Fruit fly (Drosophila melanogaster): ENCODE results near the gene CG1635.

CG1635 gene

DNA sequence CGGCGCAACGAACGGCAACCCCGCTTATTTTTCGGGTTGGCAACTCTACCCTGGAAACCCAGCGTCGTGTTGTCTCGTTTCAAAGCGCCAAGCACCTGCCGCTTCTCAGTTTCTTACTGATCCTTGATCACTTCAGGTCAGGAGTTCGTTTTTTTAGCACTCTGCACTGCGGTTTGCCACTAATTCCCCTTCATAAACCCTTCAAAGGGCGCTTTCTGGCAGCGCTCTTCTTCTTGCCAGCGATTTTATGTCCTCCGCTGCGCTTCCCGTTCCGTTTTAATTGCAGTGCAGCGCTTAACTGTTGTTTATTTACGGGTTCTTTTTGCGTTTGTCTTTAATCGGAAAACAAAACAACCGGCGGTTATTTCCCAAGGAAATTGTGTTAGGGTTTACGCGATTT is 8.4 kb upstream of the CG1635 start:
- TF ChIP-seq CG8478 (optimal IDR thresholded peaks at IDR 0.05) (no peak), EcR (GFP tag; optimal IDR thresholded peaks at IDR 0.05) (no peak), Dll (optimal IDR thresholded peaks at IDR 0.05) (peak; percentile 57), pan (optimal IDR thresholded peaks at IDR 0.05) (no peak)

DNA sequence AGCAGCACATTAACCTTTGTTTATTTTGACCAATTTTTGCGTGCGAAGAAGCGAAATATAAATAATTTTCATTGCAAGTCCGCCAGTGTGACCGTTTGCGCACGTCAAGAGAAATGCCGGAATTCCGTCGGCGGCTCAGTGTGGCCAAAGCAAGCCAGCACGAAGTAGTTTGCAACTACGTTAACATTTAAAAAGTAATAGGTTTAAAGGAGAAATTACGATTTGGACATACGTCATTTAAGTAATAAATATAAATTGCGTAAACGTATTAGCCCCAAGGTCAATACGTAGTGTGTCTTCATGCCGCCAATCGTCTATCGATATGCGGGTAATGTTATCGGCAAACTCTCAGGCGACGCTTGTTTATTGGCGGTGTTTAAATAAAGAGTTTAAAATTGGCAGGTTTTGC is 7.9 kb upstream of the CG1635 start, which contains the start of the genes pygo and rod:
Gene pygo (minus strand): TSS at position 114 of the 409 bp plus-strand sequence.
Gene rod (plus strand): TSS at position 366 of the 409 bp plus-strand sequence.
- TF ChIP-seq pan (optimal IDR thresholded peaks at IDR 0.05) (no peak), EcR (GFP tag; optimal IDR thresholded peaks at IDR 0.05) (no peak), CG8478 (optimal IDR thresholded peaks at IDR 0.05) (no peak), Dll (optimal IDR thresholded peaks at IDR 0.05) (no peak), usp (GFP tag; optimal IDR thresholded peaks at IDR 0.05) (no peak), psq (optimal IDR thresholded peaks at IDR 0.05) (no peak)

DNA sequence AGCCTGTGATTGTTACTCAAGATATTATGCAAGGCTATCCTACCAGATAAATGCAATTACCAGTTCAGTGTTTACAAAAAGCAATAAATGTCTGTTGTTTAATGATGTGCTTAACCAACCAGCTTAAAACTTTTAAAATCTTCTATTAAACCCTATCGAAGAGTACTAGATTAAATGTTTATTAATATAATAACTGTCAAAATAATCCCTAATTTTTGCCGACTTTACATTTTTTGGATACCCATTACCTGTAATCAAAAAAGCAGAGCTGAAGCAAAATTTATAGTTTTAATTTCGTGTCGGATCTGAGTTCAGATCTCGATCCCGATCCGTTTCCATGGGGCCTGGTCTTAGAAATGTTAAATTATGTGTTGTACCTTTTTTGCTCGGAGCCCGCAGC is 1.8 kb downstream of the CG1635 start, which contains the start of gene CG1638:
Gene CG1638 (plus strand): TSS at position 301 of the 400 bp plus-strand sequence.
- TF ChIP-seq psq (optimal IDR thresholded peaks at IDR 0.05): no peak

DNA sequence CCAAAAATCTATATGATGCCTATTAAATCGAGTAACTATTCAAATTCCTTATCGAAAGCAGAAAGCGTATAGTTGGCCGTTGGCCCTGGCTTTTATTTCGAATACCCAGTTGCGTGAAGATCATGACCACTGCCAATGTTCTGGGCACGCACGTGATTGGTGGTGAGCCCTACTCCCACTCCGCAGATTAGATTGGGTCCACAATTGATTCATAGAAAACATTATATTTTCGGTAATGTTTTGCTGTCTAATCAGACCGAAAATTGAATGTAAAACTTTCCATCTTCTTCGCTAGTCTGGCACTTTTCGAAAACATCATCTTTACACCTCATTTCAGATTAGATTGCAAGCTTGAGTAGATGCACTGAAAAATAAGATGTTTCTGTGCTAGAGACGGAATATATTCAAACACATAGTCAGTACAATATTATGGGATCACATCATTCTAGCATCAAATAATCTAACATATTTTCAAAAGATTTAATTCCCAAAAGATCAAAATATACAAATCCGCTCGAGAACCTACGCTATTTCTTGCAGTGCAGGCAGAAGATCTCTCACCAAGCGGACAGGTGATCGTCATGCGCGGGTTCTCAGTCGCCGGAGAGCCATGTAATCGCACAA is 3.9 kb downstream of the CG1635 start, which contains the start of gene CG1774:
Gene CG1774 (plus strand): TSS at position 548 of the 624 bp plus-strand sequence.
- TF ChIP-seq psq (optimal IDR thresholded peaks at IDR 0.05) (no peak), CG8478 (optimal IDR thresholded peaks at IDR 0.05) (no peak), pan (optimal IDR thresholded peaks at IDR 0.05) (no peak)

DNA sequence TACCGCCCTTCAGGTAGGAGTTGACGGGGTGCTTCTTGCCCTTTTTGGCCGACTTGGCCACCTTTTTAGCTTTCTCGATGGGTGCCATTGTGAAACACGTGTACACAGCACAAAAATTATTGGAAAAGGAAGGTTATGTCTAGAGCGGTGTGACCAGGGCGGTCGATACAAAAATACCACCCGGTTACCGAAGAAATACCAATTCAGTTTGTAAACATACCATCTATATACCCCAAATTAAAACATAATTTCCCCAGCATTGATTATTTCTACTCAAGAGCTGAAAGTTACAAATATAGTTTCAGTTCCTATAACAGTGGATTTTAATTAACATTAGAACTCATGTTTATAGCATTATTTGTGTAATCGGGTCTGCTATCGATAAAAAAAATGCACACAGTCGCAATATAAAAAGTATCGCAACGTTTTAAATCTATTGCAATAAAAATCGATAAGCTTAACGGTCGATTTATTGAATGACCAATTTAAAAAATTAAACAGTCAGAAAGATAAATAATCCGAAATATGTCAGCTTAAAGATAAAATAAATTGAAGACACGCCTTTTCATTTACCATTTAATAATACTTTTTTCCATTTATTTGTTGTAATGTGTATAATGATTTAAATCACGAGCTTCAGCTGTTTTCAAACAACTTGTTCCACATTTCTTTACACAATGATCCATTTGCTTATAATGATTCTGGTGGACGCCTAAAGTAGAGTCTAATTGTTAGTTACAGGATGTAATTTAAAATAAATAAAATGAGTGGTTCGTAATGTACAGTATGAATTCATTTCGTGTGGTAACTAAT is 7.8 kb downstream of the CG1635 start, which contains the start of gene RpL6:
Gene RpL6 (minus strand): TSS at position 134 of the 813 bp plus-strand sequence.
- TF ChIP-seq pan (optimal IDR thresholded peaks at IDR 0.05) (no peak), usp (GFP tag; optimal IDR thresholded peaks at IDR 0.05) (no peak), psq (optimal IDR thresholded peaks at IDR 0.05) (no peak), CG8478 (optimal IDR thresholded peaks at IDR 0.05) (no peak), EcR (GFP tag; optimal IDR thresholded peaks at IDR 0.05) (no peak), Dll (optimal IDR thresholded peaks at IDR 0.05) (no peak)

DNA sequence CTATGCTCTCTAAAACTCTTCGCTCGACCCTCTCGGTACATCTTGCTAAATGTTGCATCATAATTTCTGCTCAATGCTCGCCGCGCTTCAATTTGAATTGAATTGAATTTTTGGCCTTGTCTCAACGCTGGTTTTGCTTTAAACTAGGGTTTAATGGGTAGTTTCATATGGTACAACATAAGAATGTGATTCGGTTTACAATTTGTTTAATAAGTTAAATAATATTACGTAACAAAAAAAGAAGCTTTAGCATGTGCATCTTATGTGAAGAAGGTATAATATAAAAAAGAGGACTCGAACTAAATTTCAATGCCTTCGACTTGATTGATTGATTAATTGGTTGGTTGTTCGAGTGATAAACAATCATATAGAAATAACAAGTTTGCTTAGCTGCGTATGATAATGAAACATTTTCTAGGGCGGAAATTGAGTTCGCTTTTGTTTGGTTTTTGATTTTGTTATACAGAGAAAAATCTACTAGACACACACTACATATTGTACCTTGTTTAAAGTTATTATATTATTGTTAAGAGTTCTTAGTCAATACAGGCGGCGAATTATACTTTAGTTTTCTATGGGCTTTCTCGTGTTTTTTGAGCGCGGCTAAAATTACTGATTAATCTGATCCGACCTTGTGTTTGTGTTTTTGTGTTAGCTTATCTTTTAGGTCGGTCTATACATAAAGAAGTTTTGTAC is 9.4 kb downstream of the CG1635 start:
- TF ChIP-seq pan (optimal IDR thresholded peaks at IDR 0.05): peak; percentile 21
- TF ChIP-seq Dll (optimal IDR thresholded peaks at IDR 0.05): no peak

DNA sequence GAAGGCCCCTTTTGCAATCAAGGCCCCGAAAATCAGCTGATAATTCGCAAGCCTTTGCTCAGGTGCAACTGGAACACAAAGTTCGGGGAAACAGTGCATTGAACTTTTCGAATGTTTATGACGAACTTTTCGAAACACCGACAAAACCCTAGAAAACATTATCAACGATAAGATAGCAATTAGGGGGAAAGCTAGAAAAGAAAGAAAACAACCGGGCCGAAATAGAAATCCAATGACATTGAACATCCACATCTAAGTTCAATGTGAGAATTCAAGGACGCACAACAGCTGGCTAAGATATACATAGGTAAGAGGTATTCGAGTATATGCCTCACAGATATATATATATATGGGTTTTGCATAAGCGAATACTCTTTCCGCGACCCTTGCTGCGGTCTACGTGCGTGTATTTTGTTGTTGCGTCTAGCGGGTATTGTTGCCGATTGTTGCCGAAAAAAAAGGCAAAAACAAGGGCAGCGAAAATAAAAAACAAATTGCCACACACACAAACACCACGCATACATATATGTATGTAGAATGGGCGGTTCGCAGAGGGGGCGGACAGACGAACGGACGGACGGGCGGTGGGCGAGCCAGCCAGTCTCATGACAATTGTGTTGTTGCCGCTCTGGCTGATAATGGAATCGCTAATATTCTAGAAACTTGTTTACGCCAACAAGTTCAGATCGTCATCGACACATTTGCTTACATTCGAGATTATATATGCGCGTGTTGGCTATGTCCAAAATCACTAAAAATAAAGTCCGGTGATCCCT is 11.3 kb downstream of the CG1635 start:
- TF ChIP-seq psq (optimal IDR thresholded peaks at IDR 0.05): no peak
- TF ChIP-seq Dll (optimal IDR thresholded peaks at IDR 0.05): no peak
- no peak for TF ChIP-seq usp (GFP tag; optimal IDR thresholded peaks at IDR 0.05)
- no peak for TF ChIP-seq EcR (GFP tag; optimal IDR thresholded peaks at IDR 0.05)
- no peak for TF ChIP-seq pan (optimal IDR thresholded peaks at IDR 0.05)
- no peak for TF ChIP-seq CG8478 (optimal IDR thresholded peaks at IDR 0.05)

DNA sequence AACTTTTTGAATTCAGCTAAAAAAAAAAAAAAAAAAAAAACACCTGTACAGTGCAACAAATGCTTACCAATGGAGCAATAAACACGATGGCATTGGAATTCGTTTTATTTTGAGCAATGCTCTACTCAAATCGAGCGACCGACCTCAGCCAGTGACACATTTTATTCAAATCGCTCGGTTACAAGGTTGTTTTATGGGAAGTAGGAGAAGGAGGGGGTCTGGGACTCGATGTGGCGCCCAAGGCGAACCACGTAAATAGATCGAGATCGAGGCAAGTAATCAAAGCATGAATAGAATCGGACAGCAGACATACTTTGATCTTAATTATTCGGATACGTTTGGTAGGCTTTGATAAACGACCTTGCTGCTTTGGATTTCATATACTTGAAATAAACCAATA is 14.8 kb downstream of the CG1635 start:
- TF ChIP-seq CG8478 (optimal IDR thresholded peaks at IDR 0.05) (no peak), EcR (GFP tag; optimal IDR thresholded peaks at IDR 0.05) (no peak), Dll (optimal IDR thresholded peaks at IDR 0.05) (no peak), usp (GFP tag; optimal IDR thresholded peaks at IDR 0.05) (no peak), pan (optimal IDR thresholded peaks at IDR 0.05) (no peak), psq (optimal IDR thresholded peaks at IDR 0.05) (no peak)

DNA sequence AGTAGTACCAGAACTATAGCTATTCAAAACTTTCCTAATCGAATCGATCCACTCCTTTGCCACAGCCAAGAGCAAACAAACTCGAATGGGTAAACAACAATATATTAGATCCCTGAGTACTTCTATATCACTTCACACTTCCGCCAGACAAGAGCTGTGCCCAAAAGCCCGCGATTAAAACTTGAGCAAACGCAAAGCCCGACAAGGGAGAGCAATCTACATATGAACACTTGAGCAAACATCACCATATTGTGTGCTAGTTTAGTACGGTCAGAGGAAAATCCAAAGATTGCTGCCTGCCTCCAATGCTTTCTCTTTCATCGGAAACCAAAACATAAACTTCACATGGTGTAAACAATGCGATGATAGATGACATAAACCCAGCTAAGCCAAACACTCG is 15.2 kb downstream of the CG1635 start:
- TF ChIP-seq psq (optimal IDR thresholded peaks at IDR 0.05) (no peak), Dll (optimal IDR thresholded peaks at IDR 0.05) (no peak), CG8478 (optimal IDR thresholded peaks at IDR 0.05) (no peak), EcR (GFP tag; optimal IDR thresholded peaks at IDR 0.05) (no peak), usp (GFP tag; optimal IDR thresholded peaks at IDR 0.05) (no peak), pan (optimal IDR thresholded peaks at IDR 0.05) (no peak)

DNA sequence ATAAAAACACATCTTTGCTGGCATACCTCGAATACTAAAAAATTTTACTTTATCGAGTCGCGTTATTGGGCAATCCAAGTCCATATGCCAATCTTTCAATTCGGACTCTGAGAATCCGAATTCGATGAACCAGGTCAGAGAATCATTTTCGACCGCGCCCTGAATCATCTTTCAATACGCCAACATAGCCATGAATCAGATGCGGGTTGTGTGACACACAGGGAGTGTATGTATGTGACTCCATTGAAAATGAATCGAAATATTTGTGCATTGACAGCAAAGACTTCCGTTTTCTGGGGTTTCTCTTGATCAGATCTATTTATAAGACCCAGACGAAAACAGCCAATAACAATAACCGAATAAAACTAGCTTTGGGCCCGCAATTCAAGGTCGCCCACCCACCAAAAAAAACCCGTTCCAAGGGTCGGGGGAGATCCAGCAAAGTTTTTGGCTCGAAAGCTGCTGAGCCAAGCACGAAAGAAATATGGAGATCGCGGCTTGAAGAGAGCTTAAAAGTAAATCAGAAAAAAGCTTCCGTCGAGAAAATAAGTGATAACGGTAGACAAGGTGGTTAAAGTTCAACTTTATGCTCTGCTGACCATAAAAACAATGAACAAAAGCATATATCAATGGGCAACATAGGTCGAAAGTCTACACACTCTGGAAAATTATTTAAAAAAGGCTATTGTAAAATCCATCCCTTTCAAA is 16.1 kb downstream of the CG1635 start:
- TF ChIP-seq CG8478 (optimal IDR thresholded peaks at IDR 0.05) (no peak), Dll (optimal IDR thresholded peaks at IDR 0.05) (no peak), usp (GFP tag; optimal IDR thresholded peaks at IDR 0.05) (no peak), psq (optimal IDR thresholded peaks at IDR 0.05) (no peak), EcR (GFP tag; optimal IDR thresholded peaks at IDR 0.05) (no peak), pan (optimal IDR thresholded peaks at IDR 0.05) (no peak)

DNA sequence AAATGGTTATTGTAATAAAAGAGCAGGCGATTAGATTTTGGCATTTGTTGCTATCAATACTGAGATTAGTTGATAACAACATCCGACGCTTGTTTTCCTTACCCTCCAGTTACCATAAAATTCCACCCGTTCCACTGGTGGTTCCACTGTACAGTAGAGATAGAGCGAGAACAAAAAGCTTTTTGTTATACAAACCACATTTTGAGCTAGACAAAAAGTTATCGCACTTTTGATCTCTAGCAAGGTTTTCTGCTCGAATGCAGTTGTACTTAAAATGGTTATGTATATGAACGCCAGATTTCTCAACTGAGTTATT is 16.6 kb downstream of the CG1635 start:
- TF ChIP-seq pan (optimal IDR thresholded peaks at IDR 0.05) (no peak), Dll (optimal IDR thresholded peaks at IDR 0.05) (no peak), usp (GFP tag; optimal IDR thresholded peaks at IDR 0.05) (no peak), EcR (GFP tag; optimal IDR thresholded peaks at IDR 0.05) (no peak), psq (optimal IDR thresholded peaks at IDR 0.05) (no peak), CG8478 (optimal IDR thresholded peaks at IDR 0.05) (no peak)

Data from whole organism.